Fruit fly (Drosophila melanogaster) whole organism, embryonic: Measurements from ENCODE around the gene IscU.

Experiments used
- ATbp ChIP-seq: fragments of 200-800 bp; sonication (Bioruptor generic); optimal IDR thresholded peaks from 2 replicates; lab custom pipeline; 2017; ENCODE audit warnings: missing biosample characterization, mild to moderate bottlenecking, missing genetic modification characterization, missing genetic modification reagents
- Antp ChIP-seq: fragments of 200-800 bp; sonication (Bioruptor generic); optimal IDR thresholded peaks from 3 replicates; lab custom pipeline; 2016; ENCODE audit warnings: missing biosample characterization, missing genetic modification characterization
- CG10209 ChIP-seq: fragments of 200-800 bp; sonication (Bioruptor generic); optimal IDR thresholded peaks from 3 replicates; lab custom pipeline; 2017; ENCODE audit warnings: missing biosample characterization, mild to moderate bottlenecking, missing genetic modification characterization, missing genetic modification reagents
- CG10462 ChIP-seq: fragments of 200-800 bp; sonication (Bioruptor generic); optimal IDR thresholded peaks from 2 replicates; lab custom pipeline; 2016; ENCODE audit warnings: missing biosample characterization, missing genetic modification characterization
- CG11504 ChIP-seq: fragments of 200-800 bp; sonication (Bioruptor generic); optimal IDR thresholded peaks from 3 replicates; lab custom pipeline; 2019; ENCODE audit warnings: missing biosample characterization, mild to moderate bottlenecking, missing genetic modification characterization, moderate library complexity
- CG12942 ChIP-seq: fragments of 200-800 bp; sonication (Bioruptor generic); optimal IDR thresholded peaks from 3 replicates; lab custom pipeline; 2016; ENCODE audit warnings: missing biosample characterization, missing genetic modification characterization
- CG13123 ChIP-seq: fragments of 200-800 bp; sonication (Bioruptor generic); optimal IDR thresholded peaks from 2 replicates; lab custom pipeline; 2016; ENCODE audit warnings: missing biosample characterization, missing genetic modification characterization
- CG15479 ChIP-seq: fragments of 200-800 bp; sonication (Bioruptor generic); optimal IDR thresholded peaks from 3 replicates; lab custom pipeline; 2019; ENCODE audit warnings: missing biosample characterization, mild to moderate bottlenecking, missing genetic modification characterization, moderate library complexity
- CG15696 ChIP-seq: fragments of 200-800 bp; sonication (Bioruptor generic); optimal IDR thresholded peaks from 2 replicates; lab custom pipeline; 2019; ENCODE audit warnings: missing biosample characterization, mild to moderate bottlenecking, missing genetic modification characterization, moderate library complexity
- CG16815 ChIP-seq: fragments of 200-800 bp; sonication (Bioruptor generic); optimal IDR thresholded peaks from 3 replicates; lab custom pipeline; 2017; ENCODE audit warnings: missing biosample characterization, mild to moderate bottlenecking, missing genetic modification characterization
- CG17361 ChIP-seq: fragments of 200-800 bp; sonication (Bioruptor generic); IDR thresholded peaks from 3 replicates; pipeline ENCODE4 v1.3.6; 2022; ENCODE audit warnings: missing biosample characterization, missing genetic modification characterization
- CG31441 ChIP-seq: fragments of 200-800 bp; sonication (Bioruptor generic); IDR thresholded peaks from 2 replicates; pipeline ENCODE4 v1.3.6; 2022; ENCODE audit warnings: missing biosample characterization, missing genetic modification characterization
- CG33557 ChIP-seq: fragments of 200-800 bp; sonication (Bioruptor generic); optimal IDR thresholded peaks from 2 replicates; lab custom pipeline; 2019; ENCODE audit warnings: missing biosample characterization, mild to moderate bottlenecking, missing genetic modification characterization, moderate library complexity
- CG4360 ChIP-seq: fragments of 200-800 bp; sonication (Bioruptor generic); IDR thresholded peaks from 2 replicates; pipeline ENCODE4 v1.3.6; 2022; ENCODE audit warnings: missing biosample characterization, missing genetic modification characterization
- CG43689 ChIP-seq: fragments of 200-800 bp; sonication (Bioruptor generic); IDR thresholded peaks from 2 replicates; pipeline ENCODE4 v1.3.6; 2022; ENCODE audit warnings: missing biosample characterization, missing genetic modification characterization
- CG5245 ChIP-seq: fragments of 200-800 bp; sonication (Bioruptor generic); optimal IDR thresholded peaks from 3 replicates; lab custom pipeline; 2016; ENCODE audit warnings: missing biosample characterization, missing genetic modification characterization
- CG6175 ChIP-seq: fragments of 200-800 bp; sonication (Bioruptor generic); IDR thresholded peaks from 3 replicates; pipeline ENCODE4 v1.3.6; 2022; ENCODE audit warnings: missing biosample characterization, missing genetic modification characterization
- CG6689 ChIP-seq: fragments of 200-800 bp; sonication (Bioruptor generic); IDR thresholded peaks from 2 replicates; pipeline ENCODE4 v1.3.6; 2022; ENCODE audit warnings: missing biosample characterization, missing genetic modification characterization
- CG7271 ChIP-seq: fragments of 200-800 bp; sonication (Bioruptor generic); optimal IDR thresholded peaks from 2 replicates; lab custom pipeline; 2018; ENCODE audit warnings: missing biosample characterization, mild to moderate bottlenecking, missing genetic modification characterization, moderate library complexity
- CG9609 ChIP-seq: fragments of 200-800 bp; sonication (Bioruptor generic); optimal IDR thresholded peaks from 3 replicates; lab custom pipeline; 2016; ENCODE audit warnings: missing biosample characterization, missing genetic modification characterization
- D19A ChIP-seq: fragments of 200-800 bp; optimal IDR thresholded peaks from 3 replicates; lab custom pipeline; 2019; ENCODE audit warnings: missing biosample characterization, mild to moderate bottlenecking, missing genetic modification characterization, moderate library complexity
- D19B ChIP-seq: fragments of 200-800 bp; sonication (Bioruptor generic); optimal IDR thresholded peaks from 2 replicates; lab custom pipeline; 2017; ENCODE audit warnings: missing biosample characterization, mild to moderate bottlenecking, missing genetic modification characterization
- Doc2 ChIP-seq: fragments of 200-800 bp; sonication (Bioruptor generic); IDR thresholded peaks from 2 replicates; pipeline ENCODE4 v1.3.6; 2022; ENCODE audit warnings: missing biosample characterization, missing genetic modification characterization
- Eip74EF ChIP-seq, 2 experiments: fragments of 200-800 bp in 1 of 2; fragments of >200 bp in 1 of 2; sonication (Bioruptor generic) in 1 of 2; optimal IDR thresholded peaks; 2 replicates each; lab custom pipeline; 2017 to 2019; ENCODE audit warnings: missing biosample characterization in 2 of 2, missing genetic modification characterization in 2 of 2, mild to moderate bottlenecking in 1 of 2, moderate library complexity in 1 of 2
- Hmx ChIP-seq: fragments of 200-800 bp; sonication (Bioruptor generic); optimal IDR thresholded peaks from 2 replicates; lab custom pipeline; 2016; ENCODE audit warnings: missing biosample characterization, missing genetic modification characterization
- Lpt ChIP-seq: fragments of >200 bp; optimal IDR thresholded peaks from 2 replicates; lab custom pipeline; 2018; ENCODE audit warnings: missing biosample characterization, missing genetic modification characterization
- MTF-1 ChIP-seq: fragments of 200-800 bp; sonication (Bioruptor generic); optimal IDR thresholded peaks from 2 replicates; lab custom pipeline; 2018; ENCODE audit warnings: missing biosample characterization, mild to moderate bottlenecking, missing genetic modification characterization, borderline replicate concordance
- Opbp ChIP-seq: fragments of 200-800 bp; sonication (Bioruptor generic); IDR thresholded peaks from 3 replicates; pipeline ENCODE4 v1.3.6; 2022; ENCODE audit warnings: missing biosample characterization, missing genetic modification characterization; ENCODE audit not compliant: partially characterized antibody
- ase ChIP-seq: fragments of 200-800 bp; sonication (Bioruptor generic); IDR thresholded peaks from 3 replicates; pipeline ENCODE4 v1.3.6; 2022; ENCODE audit warnings: missing biosample characterization, missing genetic modification characterization
- da ChIP-seq: fragments of 200-800 bp; sonication (Bioruptor generic); optimal IDR thresholded peaks from 2 replicates; lab custom pipeline; 2016; ENCODE audit warnings: missing biosample characterization, missing genetic modification characterization
- dysf ChIP-seq: fragments of 200-800 bp; sonication (Bioruptor generic); IDR thresholded peaks from 3 replicates; pipeline ENCODE4 v1.3.6; 2022; ENCODE audit warnings: missing biosample characterization, missing genetic modification characterization
- ems ChIP-seq: fragments of 200-800 bp; sonication (Bioruptor generic); optimal IDR thresholded peaks from 3 replicates; lab custom pipeline; 2016; ENCODE audit warnings: missing biosample characterization, missing genetic modification characterization
- ewg ChIP-seq: fragments of 200-800 bp; sonication (Bioruptor generic); optimal IDR thresholded peaks from 3 replicates; lab custom pipeline; 2017; ENCODE audit warnings: mild to moderate bottlenecking, missing biosample characterization, missing genetic modification reagents, missing genetic modification characterization
- fru ChIP-seq: fragments of >200 bp; optimal IDR thresholded peaks from 2 replicates; lab custom pipeline; 2017
- fu2 ChIP-seq: fragments of 200-800 bp; sonication (Bioruptor generic); optimal IDR thresholded peaks from 2 replicates; lab custom pipeline; 2016; ENCODE audit warnings: missing biosample characterization, missing genetic modification characterization
- jigr1 ChIP-seq: fragments of 200-800 bp; sonication (Bioruptor generic); IDR thresholded peaks from 3 replicates; pipeline ENCODE4 v1.3.6; 2022; ENCODE audit warnings: missing biosample characterization, missing genetic modification characterization
- maf-S ChIP-seq: fragments of 200-800 bp; sonication (Bioruptor generic); optimal IDR thresholded peaks from 2 replicates; lab custom pipeline; 2016; ENCODE audit warnings: missing biosample characterization, missing genetic modification characterization
- mam ChIP-seq: fragments of 200-800 bp; sonication (Bioruptor generic); optimal IDR thresholded peaks from 3 replicates; lab custom pipeline; 2016; ENCODE audit warnings: missing biosample characterization, missing genetic modification characterization
- mirr ChIP-seq: fragments of 200-800 bp; sonication (Bioruptor generic); optimal IDR thresholded peaks from 3 replicates; lab custom pipeline; 2018; ENCODE audit warnings: missing biosample characterization, mild to moderate bottlenecking, missing genetic modification characterization
- org-1 ChIP-seq: fragments of 200-800 bp; sonication (Bioruptor generic); optimal IDR thresholded peaks from 2 replicates; lab custom pipeline; 2017; ENCODE audit warnings: missing biosample characterization, missing genetic modification characterization
- otp ChIP-seq: fragments of 200-800 bp; sonication (Bioruptor generic); IDR thresholded peaks from 3 replicates; pipeline ENCODE4, ENCODE4 v1.3.6; 2022; ENCODE audit warnings: missing biosample characterization, missing genetic modification characterization
- phol ChIP-seq: fragments of 200-800 bp; sonication (Bioruptor generic); optimal IDR thresholded peaks from 3 replicates; lab custom pipeline; 2018; ENCODE audit warnings: missing biosample characterization, mild to moderate bottlenecking, missing genetic modification characterization, moderate library complexity
- pnt ChIP-seq: fragments of 200-800 bp; sonication (Bioruptor generic); optimal IDR thresholded peaks from 3 replicates; lab custom pipeline; 2016; ENCODE audit warnings: missing biosample characterization, missing genetic modification characterization
- pzg ChIP-seq: fragments of 200-800 bp; sonication (Bioruptor generic); optimal IDR thresholded peaks from 3 replicates; lab custom pipeline; 2018; ENCODE audit warnings: missing biosample characterization, mild to moderate bottlenecking, missing genetic modification characterization, moderate library complexity
- run ChIP-seq: fragments of 200-800 bp; sonication (Bioruptor generic); optimal IDR thresholded peaks from 3 replicates; lab custom pipeline; 2018; ENCODE audit warnings: missing biosample characterization, mild to moderate bottlenecking, missing genetic modification characterization
- stwl ChIP-seq: fragments of 200-800 bp; sonication (Bioruptor generic); optimal IDR thresholded peaks from 3 replicates; lab custom pipeline; 2018; ENCODE audit warnings: missing biosample characterization, mild to moderate bottlenecking, missing genetic modification characterization, moderate library complexity
- tin ChIP-seq: fragments of 200-800 bp; sonication (Bioruptor generic); optimal IDR thresholded peaks from 3 replicates; lab custom pipeline; 2016; ENCODE audit warnings: missing biosample characterization, missing genetic modification characterization
- tll ChIP-seq, 2 experiments: fragments of 200-800 bp in 1 of 2; fragments of >200 bp in 1 of 2; sonication (Bioruptor generic) in 1 of 2; optimal IDR thresholded peaks; 2 replicates each; lab custom pipeline; 2017 to 2019; ENCODE audit warnings: missing biosample characterization in 2 of 2, missing genetic modification characterization in 2 of 2, mild to moderate bottlenecking in 1 of 2, moderate library complexity in 1 of 2
- usp ChIP-seq: fragments of >200 bp; optimal IDR thresholded peaks from 2 replicates; lab custom pipeline; 2017; ENCODE audit warnings: missing biosample characterization, missing genetic modification characterization
- zen ChIP-seq: fragments of 200-800 bp; sonication (Bioruptor generic); optimal IDR thresholded peaks from 3 replicates; lab custom pipeline; 2018; ENCODE audit warnings: missing biosample characterization, mild to moderate bottlenecking, missing genetic modification characterization, moderate library complexity

IscU gene

DNA sequence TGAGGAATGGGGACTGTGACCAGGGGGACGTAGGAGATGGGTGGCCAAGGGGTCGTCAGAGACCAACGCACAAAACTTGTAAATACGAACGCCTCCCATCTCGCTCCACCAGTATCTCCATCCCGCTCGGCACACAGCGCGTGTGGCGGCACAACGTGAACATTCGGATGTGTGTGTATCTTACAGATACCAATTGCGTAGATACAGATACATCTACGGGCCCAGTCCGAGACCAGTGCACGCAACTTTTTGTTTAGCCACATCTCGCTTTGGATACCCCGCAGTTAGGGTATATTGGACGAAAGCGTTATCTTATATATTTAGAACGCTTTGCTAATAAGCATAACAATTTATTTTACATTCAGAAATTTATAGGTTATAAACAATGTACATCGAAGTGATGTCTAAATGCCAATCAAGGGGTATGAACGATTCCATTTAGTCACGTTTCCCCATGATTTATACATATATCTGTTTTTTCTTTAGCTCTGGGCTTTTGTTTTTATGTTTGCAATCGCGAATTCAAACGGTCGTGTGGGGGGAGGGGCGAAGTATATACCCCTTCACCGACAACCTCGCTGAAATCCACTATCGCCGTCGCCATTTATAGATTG, 12.5 kb downstream of the IscU start (continued):
- TF ChIP-seq CG43689 (GFP tag; lab: Robert Waterston, UW) = peak; percentile 97
- TF ChIP-seq CG7271 = peak; percentile 87
- peak; percentile 99 for TF ChIP-seq mam (GFP tag; lab: Kevin White, UChicago)
- TF ChIP-seq Opbp (GFP tag; lab: Robert Waterston, UW) = no peak
- peak; percentile 100 for TF ChIP-seq D19B (GFP tag; lab: Kevin White, UChicago)
- TF ChIP-seq da (GFP tag; lab: Kevin White, UChicago) = peak; percentile 96
- peak; percentile 98 for TF ChIP-seq fu2 (GFP tag; lab: Kevin White, UChicago)
- TF ChIP-seq mirr = peak; percentile 98
- no peak for TF ChIP-seq fru
- peak; percentile 99 for TF ChIP-seq maf-S (GFP tag; lab: Kevin White, UChicago)
- peak; percentile 92 for TF ChIP-seq CG33557 (GFP tag; lab: Kevin White, UChicago)
- no peak for TF ChIP-seq tll (GFP tag; optimal IDR thresholded peaks at IDR 0.05; lab: Kevin White, UChicago)
- TF ChIP-seq CG13123 (GFP tag; lab: Kevin White, UChicago) = peak; percentile 97
- peak; percentile 94 for TF ChIP-seq CG15696 (tag; lab: Kevin White, UChicago)
- peak; percentile 98 for TF ChIP-seq ATbp (GFP tag; lab: Kevin White, UChicago)
- peak; percentile 80 for TF ChIP-seq CG4360 (GFP tag; lab: Robert Waterston, UW)
- peak; percentile 88 for TF ChIP-seq CG31441 (GFP tag; lab: Robert Waterston, UW)
- peak; percentile 98 for TF ChIP-seq org-1 (GFP tag; lab: Kevin White, UChicago)
- peak; percentile 98 for TF ChIP-seq phol
- peak; percentile 98 for TF ChIP-seq CG5245 (GFP tag; lab: Kevin White, UChicago)
- peak; percentile 97 for TF ChIP-seq CG6175
- TF ChIP-seq CG9609 (GFP tag; lab: Kevin White, UChicago) = peak; percentile 98
- peak; percentile 95 for TF ChIP-seq CG17361 (GFP tag; lab: Robert Waterston, UW)
- peak; percentile 98 for TF ChIP-seq Antp
- peak; percentile 99 for TF ChIP-seq CG10209 (GFP tag; lab: Kevin White, UChicago)
- TF ChIP-seq CG16815 (GFP tag; lab: Kevin White, UChicago) = peak; percentile 99
- TF ChIP-seq Hmx (GFP tag; lab: Kevin White, UChicago) = peak; percentile 97
- no peak for TF ChIP-seq Lpt
- no peak for TF ChIP-seq usp (GFP tag; lab: Kevin White, UChicago)
- peak; percentile 99 for TF ChIP-seq otp
- TF ChIP-seq ase (GFP tag; lab: Robert Waterston, UW) = peak; percentile 98
- peak; percentile 99 for TF ChIP-seq ems (GFP tag; lab: Kevin White, UChicago)
- TF ChIP-seq CG6689 (GFP tag; lab: Robert Waterston, UW) = peak; percentile 98
- TF ChIP-seq Eip74EF (GFP tag; optimal IDR thresholded peaks at IDR 0.05; lab: Kevin White, UChicago) = peak in 1 of 2 experiments; percentile 97
- peak; percentile 96 for TF ChIP-seq D19A (tag; lab: Kevin White, UChicago)
- TF ChIP-seq tin (GFP tag; lab: Kevin White, UChicago) = peak; percentile 99
- peak; percentile 99 for TF ChIP-seq pnt (GFP tag; lab: Kevin White, UChicago)
- peak; percentile 99 for TF ChIP-seq dysf
- TF ChIP-seq zen (tag; lab: Kevin White, UChicago) = peak; percentile 96
- peak; percentile 99 for TF ChIP-seq CG11504
- TF ChIP-seq run (tag; lab: Kevin White, UChicago) = peak; percentile 98
- TF ChIP-seq Doc2 = no peak; the same call in none of the 2 replicates
- peak; percentile 61 for TF ChIP-seq stwl (tag; lab: Kevin White, UChicago)
- TF ChIP-seq ewg = peak; percentile 97
- TF ChIP-seq jigr1 (GFP tag; lab: Robert Waterston, UW) = peak; percentile 97
- TF ChIP-seq CG15479 = peak; percentile 51
- peak; percentile 41 for TF ChIP-seq pzg
- TF ChIP-seq CG10462 (GFP tag; lab: Kevin White, UChicago) = peak; percentile 98
- TF ChIP-seq MTF-1 = peak; percentile 97
- peak; percentile 98 for TF ChIP-seq CG12942
